Worm (Caenorhabditis elegans) whole organism, L4 larva: Measurements from ENCODE around the gene pept-1.
A peak's percentile ranks its signal among the peaks of the same experiment; 100 is the strongest.

Source experiments
- F26F4.8 ChIP-seq: fragments of 200-800 bp; sonication (Bioruptor generic); conservative IDR thresholded peaks from 2 replicates; pipeline ENCODE4 v1.3.6; 2022; ENCODE audit warnings: missing genetic modification characterization, missing compliant biosample characterization
- F37D6.2 ChIP-seq: sonication (generic microtip); optimal IDR thresholded peaks from 2 replicates; lab custom pipeline; 2016; ENCODE audit warnings: mild to moderate bottlenecking, missing genetic modification characterization, missing compliant biosample characterization
- F44E2.7 ChIP-seq: fragments of 200-800 bp; sonication (Bioruptor generic); IDR thresholded peaks from 2 replicates; pipeline ENCODE4 v2.1.2; 2022; ENCODE audit warnings: missing genetic modification characterization, missing compliant biosample characterization
- F49E8.2 ChIP-seq: sonication (generic microtip); optimal IDR thresholded peaks from 2 replicates; lab custom pipeline; 2016; ENCODE audit warnings: missing compliant biosample characterization, mild to moderate bottlenecking, missing genetic modification characterization, borderline replicate concordance
- R02D3.7 ChIP-seq: fragments of 150-350 bp; sonication (generic microtip); optimal IDR thresholded peaks from 3 replicates; lab custom pipeline; 2014; ENCODE audit warnings: missing biosample characterization, missing genetic modification characterization
- Y105C5A.15 ChIP-seq: fragments of 200-800 bp; sonication (Bioruptor generic); IDR thresholded peaks from 2 replicates; pipeline ENCODE4 v1.3.6; 2022; ENCODE audit warnings: missing genetic modification characterization, missing compliant biosample characterization
- Y75B8A.6 ChIP-seq: fragments of 200-800 bp; sonication (Bioruptor generic); IDR thresholded peaks from 2 replicates; pipeline ENCODE4 v1.3.6; 2022; ENCODE audit warnings: missing genetic modification reagents, missing genetic modification characterization, missing compliant biosample characterization
- ZK337.2 ChIP-seq: fragments of 200-800 bp; sonication (Bioruptor generic); IDR thresholded peaks from 2 replicates; pipeline ENCODE4 v1.3.6; 2022; ENCODE audit warnings: missing genetic modification reagents, missing genetic modification characterization, missing compliant biosample characterization
- ZK546.5 ChIP-seq, 2 experiments: sonication (generic microtip); optimal IDR thresholded peaks; 2 replicates each; lab custom pipeline; 2017; ENCODE audit warnings: missing biosample characterization in 2 of 2, missing genetic modification characterization in 2 of 2
- aha-1 ChIP-seq: fragments of 150-350 bp; peaks from one replicate; lab custom pipeline; 2014; ENCODE audit warnings: missing biosample characterization, missing genetic modification characterization
- aly-2 ChIP-seq: sonication (generic microtip); optimal IDR thresholded peaks from 2 replicates; lab custom pipeline; 2018; ENCODE audit warnings: missing biosample characterization, missing genetic modification characterization
- arid-1 ChIP-seq: fragments of 200-800 bp; sonication (Bioruptor generic); conservative IDR thresholded peaks from 2 replicates; pipeline ENCODE4 v1.3.6; 2022; ENCODE audit warnings: missing genetic modification reagents, missing genetic modification characterization, missing compliant biosample characterization
- ceh-82 ChIP-seq: sonication (generic microtip); optimal IDR thresholded peaks from 2 replicates; lab custom pipeline; 2017; ENCODE audit warnings: missing biosample characterization, missing genetic modification characterization
- cey-2 ChIP-seq: sonication (generic microtip); optimal IDR thresholded peaks from 3 replicates; lab custom pipeline; 2017; ENCODE audit warnings: missing genetic modification characterization, mild to moderate bottlenecking, missing compliant biosample characterization, antibody characterized with exemption, borderline replicate concordance; ENCODE audit not compliant: insufficient read depth
- daf-12 ChIP-seq: fragments of 150-350 bp; optimal IDR thresholded peaks from 2 replicates; lab custom pipeline; 2014; ENCODE audit warnings: missing biosample characterization, missing genetic modification reagents, missing genetic modification characterization
- daf-16 ChIP-seq, 3 experiments: sonication (generic microtip); optimal IDR thresholded peaks; 2 replicates each; lab custom pipeline; 2016 to 2017; ENCODE audit warnings: missing genetic modification characterization in 3 of 3, missing genetic modification reagents in 3 of 3, mild to moderate bottlenecking in 2 of 3, missing compliant biosample characterization in 2 of 3, missing biosample characterization in 1 of 3, moderate library complexity in 1 of 3
- daf-8 ChIP-seq: fragments of 200-800 bp; sonication (Bioruptor generic); IDR thresholded peaks from 2 replicates; pipeline ENCODE4 v1.3.6; 2022; ENCODE audit warnings: missing genetic modification characterization, missing compliant biosample characterization
- dmd-6 ChIP-seq: fragments of 200-800 bp; sonication (Bioruptor generic); IDR thresholded peaks from 2 replicates; pipeline ENCODE4 v1.3.6; 2022; ENCODE audit warnings: missing genetic modification reagents, missing genetic modification characterization, missing compliant biosample characterization
- dmd-9 ChIP-seq: fragments of 200-800 bp; sonication (Bioruptor generic); IDR thresholded peaks from 2 replicates; pipeline ENCODE4 v1.3.6; 2022; ENCODE audit warnings: missing genetic modification reagents, missing genetic modification characterization, missing compliant biosample characterization
- dpl-1 ChIP-seq: fragments of 150-350 bp; optimal IDR thresholded peaks from 2 replicates; lab custom pipeline; 2014; ENCODE audit warnings: missing biosample characterization, missing genetic modification reagents, missing genetic modification characterization
- dve-1 ChIP-seq: sonication (generic microtip); optimal IDR thresholded peaks from 2 replicates; lab custom pipeline; 2017; ENCODE audit warnings: antibody characterized with exemption, mild to moderate bottlenecking, missing genetic modification characterization, missing compliant biosample characterization; ENCODE audit not compliant: insufficient read depth
- egl-27 ChIP-seq: sonication (generic microtip); optimal IDR thresholded peaks from 3 replicates; lab custom pipeline; 2017; ENCODE audit warnings: missing biosample characterization, missing genetic modification reagents, missing genetic modification characterization
- fkh-10 ChIP-seq: fragments of 150-350 bp; optimal IDR thresholded peaks from 2 replicates; lab custom pipeline; 2014; ENCODE audit warnings: missing biosample characterization, missing genetic modification reagents, missing genetic modification characterization
- fos-1 ChIP-seq: fragments of 150-350 bp; optimal IDR thresholded peaks from 2 replicates; lab custom pipeline; 2014; ENCODE audit warnings: missing biosample characterization, missing genetic modification characterization
- hif-1 ChIP-seq, 2 experiments: sonication (generic microtip); optimal IDR thresholded peaks; 2 replicates each; lab custom pipeline; 2016 to 2017; ENCODE audit warnings: missing compliant biosample characterization in 2 of 2, missing genetic modification characterization in 2 of 2, missing genetic modification reagents in 2 of 2, missing genotype in 2 of 2, mild to moderate bottlenecking in 1 of 2
- hlh-11 ChIP-seq: fragments of 200-800 bp; sonication (Bioruptor generic); optimal IDR thresholded peaks from 2 replicates; lab custom pipeline; 2018; ENCODE audit warnings: mild to moderate bottlenecking, missing genetic modification characterization, missing compliant biosample characterization
- hlh-30 ChIP-seq: sonication (generic microtip); optimal IDR thresholded peaks from 2 replicates; lab custom pipeline; 2017; ENCODE audit warnings: antibody characterized with exemption, mild to moderate bottlenecking, missing genetic modification characterization, missing compliant biosample characterization; ENCODE audit not compliant: insufficient read depth
- lin-29 ChIP-seq: fragments of 200-800 bp; sonication (Bioruptor generic); IDR thresholded peaks from 2 replicates; pipeline ENCODE4 v1.3.6; 2022; ENCODE audit warnings: missing genetic modification reagents, missing genetic modification characterization, missing compliant biosample characterization
- lin-38 ChIP-seq: fragments of 200-800 bp; sonication (Bioruptor generic); IDR thresholded peaks from 2 replicates; pipeline ENCODE4 v1.3.6; 2022; ENCODE audit warnings: missing genetic modification reagents, missing genetic modification characterization, missing compliant biosample characterization
- lin-39 ChIP-seq: fragments of 150-350 bp; optimal IDR thresholded peaks from 2 replicates; lab custom pipeline; 2014; ENCODE audit warnings: missing biosample characterization, missing genetic modification reagents, missing genetic modification characterization
- madf-9 ChIP-seq: fragments of 200-800 bp; sonication (Bioruptor generic); conservative IDR thresholded peaks from 2 replicates; pipeline ENCODE4 v1.3.6; 2022; ENCODE audit warnings: missing genetic modification reagents, missing genetic modification characterization, missing compliant biosample characterization
- mdt-29 ChIP-seq: fragments of 200-800 bp; sonication (Bioruptor generic); IDR thresholded peaks from 2 replicates; pipeline ENCODE4 v1.3.6; 2022; ENCODE audit warnings: missing genetic modification reagents, missing genetic modification characterization, missing compliant biosample characterization
- mxl-3 ChIP-seq: fragments of 200-800 bp; sonication (Bioruptor generic); optimal IDR thresholded peaks from 2 replicates; lab custom pipeline; 2018; ENCODE audit warnings: mild to moderate bottlenecking, missing genetic modification characterization, missing compliant biosample characterization
- nhr-102 ChIP-seq: sonication (generic microtip); optimal IDR thresholded peaks from 2 replicates; lab custom pipeline; 2016; ENCODE audit warnings: mild to moderate bottlenecking, missing genetic modification characterization, moderate library complexity, missing compliant biosample characterization
- nhr-11 ChIP-seq: fragments of 150-350 bp; optimal IDR thresholded peaks from 2 replicates; lab custom pipeline; 2014; ENCODE audit warnings: missing biosample characterization, missing genetic modification characterization
- nhr-41 ChIP-seq: fragments of 200-800 bp; sonication (Bioruptor generic); IDR thresholded peaks from 2 replicates; pipeline ENCODE4 v1.3.6; 2022; ENCODE audit warnings: missing genetic modification reagents, missing genetic modification characterization, missing compliant biosample characterization
- nhr-77 ChIP-seq: fragments of 150-350 bp; optimal IDR thresholded peaks from 2 replicates; lab custom pipeline; 2014; ENCODE audit warnings: missing biosample characterization, missing genetic modification characterization
- php-3 ChIP-seq: fragments of 200-800 bp; sonication (Bioruptor generic); IDR thresholded peaks from 2 replicates; pipeline ENCODE4 v1.3.6; 2022; ENCODE audit warnings: missing genetic modification reagents, missing genetic modification characterization, missing compliant biosample characterization
- set-16 ChIP-seq: fragments of 200-800 bp; sonication (Bioruptor generic); IDR thresholded peaks from 2 replicates; pipeline ENCODE4 v1.3.6; 2022; ENCODE audit warnings: missing genetic modification reagents, missing genetic modification characterization, missing compliant biosample characterization
- skn-1 ChIP-seq: fragments of 150-350 bp; optimal IDR thresholded peaks from 2 replicates; lab custom pipeline; 2014; ENCODE audit warnings: missing biosample characterization, missing genetic modification characterization
- snpc-1.2 ChIP-seq: fragments of 200-800 bp; sonication (Bioruptor generic); IDR thresholded peaks from 2 replicates; pipeline ENCODE4 v1.3.6; 2022; ENCODE audit warnings: missing genetic modification reagents, missing genetic modification characterization, missing compliant biosample characterization
- spr-3 ChIP-seq: fragments of 200-800 bp; sonication (Bioruptor generic); optimal IDR thresholded peaks from 2 replicates; lab custom pipeline; 2018; ENCODE audit warnings: mild to moderate bottlenecking, missing genetic modification characterization, missing compliant biosample characterization
- unc-62 ChIP-seq, 3 experiments: fragments of 150-350 bp in 1 of 3; sonication (generic microtip); optimal IDR thresholded peaks in 2 of 3; peaks in 1 of 3; 1 replicate in 1 of 3; 2 replicates in 2 of 3; lab custom pipeline; 2014 to 2017; ENCODE audit warnings: missing biosample characterization in 3 of 3, missing genetic modification characterization in 3 of 3, missing genetic modification reagents in 3 of 3, missing genotype in 1 of 3
- zag-1 ChIP-seq: fragments of 150-350 bp; optimal IDR thresholded peaks from 2 replicates; lab custom pipeline; 2014; ENCODE audit warnings: missing biosample characterization, missing genetic modification characterization
- zfp-2 ChIP-seq: sonication (generic microtip); optimal IDR thresholded peaks from 2 replicates; lab custom pipeline; 2016; ENCODE audit warnings: mild to moderate bottlenecking, missing genetic modification characterization, missing compliant biosample characterization
- ztf-11 ChIP-seq: fragments of 150-350 bp; optimal IDR thresholded peaks from 2 replicates; lab custom pipeline; 2014; ENCODE audit warnings: missing biosample characterization, missing genetic modification characterization
- ztf-7 ChIP-seq: fragments of 150-350 bp; optimal IDR thresholded peaks from 2 replicates; lab custom pipeline; 2014; ENCODE audit warnings: missing biosample characterization, missing genetic modification characterization

The pept-1 gene

ce11 chrX:6507734-6508133 is 51.1 kb downstream of the pept-1 start:
- TF ChIP-seq unc-62 (GFP tag; optimal IDR thresholded peaks at IDR 0.05 in 1 of 2; lab: Kevin White, UChicago) (peak in 1 of 2 experiments; percentile 96), unc-62 (tag; optimal IDR thresholded peaks at IDR 0.05; lab: Kevin White, UChicago) (no peak), lin-39 (tag; lab: Kevin White, UChicago) (no peak), Y105C5A.15 (GFP tag; lab: Robert Waterston, UW) (no peak)

ce11 chrX:6509813-6510212 is 53.1 kb downstream of the pept-1 start:
- TF ChIP-seq daf-8 (GFP tag; lab: Robert Waterston, UW) (no peak), daf-16 (GFP tag; optimal IDR thresholded peaks at IDR 0.05; lab: Kevin White, UChicago) (peak in 1 of 2 experiments; percentile 66), daf-16 (tag; optimal IDR thresholded peaks at IDR 0.05; lab: Kevin White, UChicago) (peak; percentile 86), zfp-2 (no peak), mdt-29 (GFP tag; lab: Robert Waterston, UW) (no peak), nhr-77 (tag; lab: Kevin White, UChicago) (no peak), R02D3.7 (no peak), fos-1 (tag; lab: Kevin White, UChicago) (no peak), Y105C5A.15 (GFP tag; lab: Robert Waterston, UW) (no peak), aly-2 (tag; lab: Kevin White, UChicago) (no peak), ZK337.2 (GFP tag; lab: Robert Waterston, UW) (no peak), lin-38 (GFP tag; lab: Robert Waterston, UW) (no peak), hlh-11 (tag; lab: Kevin White, UChicago) (peak; percentile 43), daf-12 (tag; lab: Kevin White, UChicago) (no peak), F49E8.2 (tag; lab: Kevin White, UChicago) (no peak), cey-2 (tag; lab: Kevin White, UChicago) (no peak), madf-9 (GFP tag; lab: Robert Waterston, UW) (no peak), hlh-30 (peak; percentile 25), unc-62 (GFP tag; optimal IDR thresholded peaks at IDR 0.05 in 1 of 2; lab: Kevin White, UChicago) (peak in 1 of 2 experiments; percentile 89), unc-62 (tag; optimal IDR thresholded peaks at IDR 0.05; lab: Kevin White, UChicago) (no peak), ztf-11 (tag; lab: Kevin White, UChicago) (no peak), dve-1 (peak; percentile 19), nhr-102 (tag; lab: Kevin White, UChicago) (no peak), lin-29 (GFP tag; lab: Robert Waterston, UW) (no peak), egl-27 (tag; lab: Kevin White, UChicago) (no peak), F44E2.7 (GFP tag; lab: Robert Waterston, UW) (no peak), arid-1 (GFP tag; lab: Robert Waterston, UW) (no peak), dpl-1 (GFP tag; lab: Kevin White, UChicago) (no peak), F37D6.2 (no peak), ztf-7 (no peak), Y75B8A.6 (GFP tag; lab: Robert Waterston, UW) (no peak), ceh-82 (tag; lab: Kevin White, UChicago) (no peak), mxl-3 (no peak), dmd-9 (GFP tag; lab: Robert Waterston, UW) (no peak), dmd-6 (GFP tag; lab: Robert Waterston, UW) (0 out of 2 replicates have a peak, but pooled peaks have one; percentile 7), aha-1 (tag; lab: Kevin White, UChicago) (peak; percentile 65), ZK546.5 (tag; optimal IDR thresholded peaks at IDR 0.05; lab: Kevin White, UChicago) (no peak), hif-1 (tag; optimal IDR thresholded peaks at IDR 0.05; lab: Kevin White, UChicago) (no peak), nhr-11 (tag; lab: Kevin White, UChicago) (peak; percentile 24), F26F4.8 (GFP tag; lab: Robert Waterston, UW) (no peak), zag-1 (tag; lab: Kevin White, UChicago) (no peak), set-16 (GFP tag; lab: Robert Waterston, UW) (no peak), fkh-10 (GFP tag; lab: Kevin White, UChicago) (no peak), spr-3 (GFP tag; lab: Kevin White, UChicago) (no peak), skn-1 (tag; lab: Kevin White, UChicago) (no peak), nhr-41 (GFP tag; lab: Robert Waterston, UW) (no peak), snpc-1.2 (GFP tag; lab: Robert Waterston, UW) (no peak), php-3 (peak; percentile 75; the same call in 1 of the 2 replicates)
- TF ChIP-seq, all 104 proteins: peak for 9
